Worm (Caenorhabditis elegans) whole organism, L4 larva: ENCODE data around the gene F54D5.15.

Experiments
- D1046.2 ChIP-seq: fragments of 200-800 bp; sonication (Bioruptor generic); IDR thresholded peaks from 2 replicates; pipeline ENCODE4 v1.3.6; 2022; ENCODE audit warnings: missing genetic modification characterization, missing compliant biosample characterization
- F44E2.7 ChIP-seq: fragments of 200-800 bp; sonication (Bioruptor generic); IDR thresholded peaks from 2 replicates; pipeline ENCODE4 v2.1.2; 2022; ENCODE audit warnings: missing genetic modification characterization, missing compliant biosample characterization
- Y48G9A.11 ChIP-seq: fragments of 200-800 bp; sonication (Bioruptor generic); IDR thresholded peaks from 2 replicates; pipeline ENCODE4 v1.3.6; 2022; ENCODE audit warnings: missing genetic modification reagents, missing genetic modification characterization, missing compliant biosample characterization
- Y75B8A.6 ChIP-seq: fragments of 200-800 bp; sonication (Bioruptor generic); IDR thresholded peaks from 2 replicates; pipeline ENCODE4 v1.3.6; 2022; ENCODE audit warnings: missing genetic modification reagents, missing genetic modification characterization, missing compliant biosample characterization
- aha-1 ChIP-seq: fragments of 150-350 bp; peaks from one replicate; lab custom pipeline; 2014; ENCODE audit warnings: missing biosample characterization, missing genetic modification characterization
- aly-2 ChIP-seq: sonication (generic microtip); optimal IDR thresholded peaks from 2 replicates; lab custom pipeline; 2018; ENCODE audit warnings: missing biosample characterization, missing genetic modification characterization
- attf-4 ChIP-seq: sonication (generic microtip); optimal IDR thresholded peaks from 3 replicates; lab custom pipeline; 2017; ENCODE audit warnings: missing biosample characterization, missing genetic modification characterization
- ceh-44 ChIP-seq: fragments of 200-800 bp; sonication (Bioruptor generic); IDR thresholded peaks from 2 replicates; pipeline ENCODE4 v1.3.6; 2022; ENCODE audit warnings: missing genetic modification reagents, missing genetic modification characterization, missing compliant biosample characterization
- daf-16 ChIP-seq, 3 experiments: sonication (generic microtip); optimal IDR thresholded peaks; 2 replicates each; lab custom pipeline; 2016 to 2017; ENCODE audit warnings: missing genetic modification characterization in 3 of 3, missing genetic modification reagents in 3 of 3, mild to moderate bottlenecking in 2 of 3, missing compliant biosample characterization in 2 of 3, missing biosample characterization in 1 of 3, moderate library complexity in 1 of 3
- daf-8 ChIP-seq: fragments of 200-800 bp; sonication (Bioruptor generic); IDR thresholded peaks from 2 replicates; pipeline ENCODE4 v1.3.6; 2022; ENCODE audit warnings: missing genetic modification characterization, missing compliant biosample characterization
- dmd-8 ChIP-seq: fragments of 200-800 bp; sonication (Bioruptor generic); IDR thresholded peaks from 2 replicates; pipeline ENCODE4 v1.3.6; 2022; ENCODE audit warnings: missing genetic modification characterization, missing compliant biosample characterization
- fos-1 ChIP-seq: fragments of 150-350 bp; optimal IDR thresholded peaks from 2 replicates; lab custom pipeline; 2014; ENCODE audit warnings: missing biosample characterization, missing genetic modification characterization
- gei-8 ChIP-seq: fragments of 200-800 bp; sonication (Bioruptor generic); optimal IDR thresholded peaks from 2 replicates; lab custom pipeline; 2018; ENCODE audit warnings: mild to moderate bottlenecking, missing genetic modification characterization, missing compliant biosample characterization
- hlh-30 ChIP-seq: sonication (generic microtip); optimal IDR thresholded peaks from 2 replicates; lab custom pipeline; 2017; ENCODE audit warnings: antibody characterized with exemption, mild to moderate bottlenecking, missing genetic modification characterization, missing compliant biosample characterization; ENCODE audit not compliant: insufficient read depth
- jun-1 ChIP-seq: fragments of 150-350 bp; optimal IDR thresholded peaks from 2 replicates; lab custom pipeline; 2014; ENCODE audit warnings: missing biosample characterization, missing genetic modification reagents, missing genetic modification characterization
- lin-1 ChIP-seq: fragments of 200-800 bp; sonication (Bioruptor generic); IDR thresholded peaks from 2 replicates; pipeline ENCODE4 v1.3.6; 2022; ENCODE audit warnings: missing genetic modification reagents, missing genetic modification characterization, missing compliant biosample characterization
- lin-38 ChIP-seq: fragments of 200-800 bp; sonication (Bioruptor generic); IDR thresholded peaks from 2 replicates; pipeline ENCODE4 v1.3.6; 2022; ENCODE audit warnings: missing genetic modification reagents, missing genetic modification characterization, missing compliant biosample characterization
- lir-3 ChIP-seq: sonication (generic microtip); optimal IDR thresholded peaks from 2 replicates; lab custom pipeline; 2016; ENCODE audit warnings: mild to moderate bottlenecking, missing genetic modification characterization, missing compliant biosample characterization
- lsy-2 ChIP-seq, 2 experiments: fragments of 150-350 bp in 1 of 2; sonication (generic microtip) in 1 of 2; optimal IDR thresholded peaks; 2 replicates each; lab custom pipeline; 2014 to 2017; ENCODE audit warnings: missing biosample characterization in 2 of 2, missing genetic modification characterization in 2 of 2
- mdl-1 ChIP-seq, 2 experiments: fragments of 150-350 bp in 1 of 2; sonication (generic microtip) in 1 of 2; optimal IDR thresholded peaks; 2 replicates each; lab custom pipeline; 2014 to 2017; ENCODE audit warnings: missing biosample characterization in 2 of 2, missing genetic modification characterization in 2 of 2
- mxl-2 ChIP-seq: fragments of 200-800 bp; sonication (Bioruptor generic); conservative IDR thresholded peaks from 2 replicates; pipeline ENCODE4 v1.3.6; 2022; ENCODE audit warnings: missing genetic modification reagents, missing genetic modification characterization, missing compliant biosample characterization
- mxl-3 ChIP-seq: fragments of 200-800 bp; sonication (Bioruptor generic); optimal IDR thresholded peaks from 2 replicates; lab custom pipeline; 2018; ENCODE audit warnings: mild to moderate bottlenecking, missing genetic modification characterization, missing compliant biosample characterization
- nhr-10 ChIP-seq: fragments of 150-350 bp; optimal IDR thresholded peaks from 2 replicates; lab custom pipeline; 2014; ENCODE audit warnings: missing biosample characterization, missing genetic modification characterization
- nhr-237 ChIP-seq: sonication (generic microtip); optimal IDR thresholded peaks from 2 replicates; lab custom pipeline; 2017; ENCODE audit warnings: missing biosample characterization, missing genetic modification characterization
- php-3 ChIP-seq: fragments of 200-800 bp; sonication (Bioruptor generic); IDR thresholded peaks from 2 replicates; pipeline ENCODE4 v1.3.6; 2022; ENCODE audit warnings: missing genetic modification reagents, missing genetic modification characterization, missing compliant biosample characterization
- set-16 ChIP-seq: fragments of 200-800 bp; sonication (Bioruptor generic); IDR thresholded peaks from 2 replicates; pipeline ENCODE4 v1.3.6; 2022; ENCODE audit warnings: missing genetic modification reagents, missing genetic modification characterization, missing compliant biosample characterization
- skn-1 ChIP-seq: fragments of 150-350 bp; optimal IDR thresholded peaks from 2 replicates; lab custom pipeline; 2014; ENCODE audit warnings: missing biosample characterization, missing genetic modification characterization
- snpc-4 ChIP-seq: fragments of 150-350 bp; optimal IDR thresholded peaks from 2 replicates; lab custom pipeline; 2014; ENCODE audit warnings: missing biosample characterization, missing genetic modification characterization
- spr-3 ChIP-seq: fragments of 200-800 bp; sonication (Bioruptor generic); optimal IDR thresholded peaks from 2 replicates; lab custom pipeline; 2018; ENCODE audit warnings: mild to moderate bottlenecking, missing genetic modification characterization, missing compliant biosample characterization
- unc-130 ChIP-seq: sonication (generic microtip); optimal IDR thresholded peaks from 2 replicates; lab custom pipeline; 2016; ENCODE audit warnings: missing genetic modification reagents, missing genetic modification characterization, missing compliant biosample characterization
- unc-62 ChIP-seq, 3 experiments: fragments of 150-350 bp in 1 of 3; sonication (generic microtip); optimal IDR thresholded peaks in 2 of 3; peaks in 1 of 3; 1 replicate in 1 of 3; 2 replicates in 2 of 3; lab custom pipeline; 2014 to 2017; ENCODE audit warnings: missing biosample characterization in 3 of 3, missing genetic modification characterization in 3 of 3, missing genetic modification reagents in 3 of 3, missing genotype in 1 of 3
- zag-1 ChIP-seq: fragments of 150-350 bp; optimal IDR thresholded peaks from 2 replicates; lab custom pipeline; 2014; ENCODE audit warnings: missing biosample characterization, missing genetic modification characterization
- zip-11 ChIP-seq: fragments of 200-800 bp; sonication (Bioruptor generic); IDR thresholded peaks from 2 replicates; pipeline ENCODE4 v1.3.6; 2022; ENCODE audit warnings: missing genetic modification characterization, missing compliant biosample characterization
- zip-2 ChIP-seq: fragments of 150-350 bp; optimal IDR thresholded peaks from 2 replicates; lab custom pipeline; 2014; ENCODE audit warnings: missing biosample characterization, missing genetic modification characterization
- ztf-7 ChIP-seq: fragments of 150-350 bp; optimal IDR thresholded peaks from 2 replicates; lab custom pipeline; 2014; ENCODE audit warnings: missing biosample characterization, missing genetic modification characterization

Gene F54D5.15

DNA sequence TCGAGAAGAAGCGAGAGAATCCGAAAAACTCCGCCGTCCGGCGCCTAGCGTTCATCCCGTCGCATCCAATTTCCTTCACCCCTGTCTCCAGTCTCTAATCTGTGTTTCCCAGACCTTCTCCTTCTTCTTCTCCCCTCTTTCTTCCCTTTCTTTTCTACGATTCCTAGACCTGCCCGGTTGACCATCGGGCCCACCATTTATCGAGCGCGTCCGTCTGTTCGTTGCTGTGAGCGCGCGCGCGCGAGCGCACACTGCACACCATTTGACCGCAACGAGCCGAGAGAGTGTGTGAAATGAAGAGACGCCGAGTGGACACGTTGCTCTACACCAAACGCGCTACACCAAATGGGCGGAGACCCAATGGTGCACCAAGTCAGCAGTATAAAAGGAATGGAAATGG lies 26.9 kb downstream of the F54D5.15 start:
- TF ChIP-seq aly-2 (tag; lab: Kevin White, UChicago) (no peak), set-16 (GFP tag; lab: Robert Waterston, UW) (peak; percentile 82), lin-38 (GFP tag; lab: Robert Waterston, UW) (peak; percentile 73), unc-62 (GFP tag; optimal IDR thresholded peaks at IDR 0.05 in 1 of 2; lab: Kevin White, UChicago) (no peak), unc-62 (tag; optimal IDR thresholded peaks at IDR 0.05; lab: Kevin White, UChicago) (no peak), mdl-1 (tag; optimal IDR thresholded peaks at IDR 0.05; lab: Kevin White, UChicago) (peak in 1 of 2 experiments; percentile 3), daf-16 (GFP tag; optimal IDR thresholded peaks at IDR 0.05; lab: Kevin White, UChicago) (no peak), daf-16 (tag; optimal IDR thresholded peaks at IDR 0.05; lab: Kevin White, UChicago) (no peak), fos-1 (no peak), D1046.2 (GFP tag; lab: Robert Waterston, UW) (0 out of 2 replicates have a peak, but pooled peaks have one; percentile 8), spr-3 (GFP tag; lab: Kevin White, UChicago) (peak; percentile 9), jun-1 (tag; lab: Kevin White, UChicago) (no peak), unc-130 (GFP tag; lab: Kevin White, UChicago) (peak; percentile 70), Y48G9A.11 (peak; percentile 64; the same call in 1 of the 2 replicates)

DNA sequence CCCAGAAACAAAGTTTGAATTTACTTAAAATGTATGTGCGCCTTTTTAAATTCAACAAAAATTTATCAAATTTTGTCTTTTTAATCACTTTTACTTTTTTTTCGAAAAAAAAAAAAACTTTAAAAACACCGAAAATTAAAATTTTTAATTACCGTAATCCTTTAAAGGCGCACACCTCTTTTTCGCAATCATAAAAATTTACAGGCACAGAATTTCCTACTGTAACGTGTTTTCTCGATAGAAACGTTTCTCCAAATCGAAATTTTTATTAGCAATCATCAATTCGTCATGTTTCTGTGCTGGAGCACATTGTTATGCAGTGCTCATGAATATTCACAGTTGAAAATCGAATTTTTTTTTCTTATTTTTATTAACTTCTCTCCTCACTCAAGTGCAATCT lies 27.5 kb downstream of the F54D5.15 start:
- peak; percentile 63 for TF ChIP-seq aha-1 (tag; lab: Kevin White, UChicago)
- no peak for TF ChIP-seq hlh-30 (tag; lab: Kevin White, UChicago)
- TF ChIP-seq F44E2.7 (GFP tag; lab: Robert Waterston, UW), result no peak
- TF ChIP-seq dmd-8 (GFP tag; lab: Robert Waterston, UW), result no peak
- TF ChIP-seq php-3 (GFP tag; lab: Robert Waterston, UW), result no peak

DNA sequence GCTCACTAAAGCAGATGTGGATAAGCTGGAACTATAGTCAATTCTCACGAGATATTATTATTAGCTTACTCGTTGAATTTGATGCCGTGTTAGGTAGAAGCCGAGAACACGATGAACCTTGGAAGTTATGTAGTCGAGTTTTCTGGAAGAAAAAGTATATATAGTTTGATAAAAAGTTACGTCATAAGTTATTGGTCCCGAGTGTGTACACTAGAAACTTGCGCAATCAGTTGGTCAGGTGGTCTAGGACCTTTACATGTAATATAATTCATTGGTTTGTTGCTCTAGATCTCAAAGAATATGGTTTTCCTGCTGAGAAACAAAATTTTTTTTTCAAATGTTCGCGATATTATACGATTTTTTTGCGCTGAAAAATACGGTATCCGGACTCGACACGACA lies 28.1 kb downstream of the F54D5.15 start:
- TF ChIP-seq mxl-3 (GFP tag; lab: Kevin White, UChicago) (no peak), daf-16 (GFP tag; optimal IDR thresholded peaks at IDR 0.05; lab: Kevin White, UChicago) (no peak), daf-16 (tag; optimal IDR thresholded peaks at IDR 0.05; lab: Kevin White, UChicago) (no peak), set-16 (GFP tag; lab: Robert Waterston, UW) (no peak), daf-8 (no peak), lin-38 (GFP tag; lab: Robert Waterston, UW) (no peak), mxl-2 (no peak), lir-3 (no peak), nhr-237 (tag; lab: Kevin White, UChicago) (no peak), Y48G9A.11 (no peak), ceh-44 (GFP tag; lab: Robert Waterston, UW) (no peak), snpc-4 (no peak), nhr-10 (tag; lab: Kevin White, UChicago) (no peak), gei-8 (GFP tag; lab: Kevin White, UChicago) (no peak), lsy-2 (tag; optimal IDR thresholded peaks at IDR 0.05; lab: Kevin White, UChicago) (no peak), skn-1 (no peak), lin-1 (GFP tag; lab: Robert Waterston, UW) (no peak), ztf-7 (tag; lab: Kevin White, UChicago) (no peak), zip-11 (GFP tag; lab: Robert Waterston, UW) (no peak), zip-2 (tag; lab: Kevin White, UChicago) (no peak), attf-4 (no peak)

DNA sequence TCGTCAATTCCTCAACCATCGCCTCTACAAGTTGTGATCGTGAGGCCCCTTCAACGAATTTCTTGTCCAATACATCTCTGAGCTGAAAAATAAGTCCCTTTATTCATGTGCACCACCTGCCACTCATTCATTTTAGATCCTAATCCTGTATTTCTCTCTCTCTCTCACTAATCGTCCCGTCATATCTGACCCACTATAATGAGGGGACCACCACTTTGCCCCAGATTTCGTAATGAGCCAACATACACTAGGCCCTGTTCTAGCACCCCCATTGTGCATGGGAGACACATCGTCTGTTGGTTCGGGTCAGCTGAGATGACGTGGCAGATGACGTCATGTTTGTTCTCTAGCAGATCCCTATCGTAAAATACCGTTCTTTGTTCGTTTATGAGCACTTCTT lies 28.6 kb downstream of the F54D5.15 start:
- TF ChIP-seq unc-62 (GFP tag; optimal IDR thresholded peaks at IDR 0.05 in 1 of 2; lab: Kevin White, UChicago), result peak in 1 of 2 experiments; percentile 26
- no peak for TF ChIP-seq unc-62 (tag; optimal IDR thresholded peaks at IDR 0.05; lab: Kevin White, UChicago)
- no peak for TF ChIP-seq zag-1 (tag; lab: Kevin White, UChicago)
- TF ChIP-seq aha-1 (tag; lab: Kevin White, UChicago), result peak; percentile 58
- no peak for TF ChIP-seq Y75B8A.6 (GFP tag; lab: Robert Waterston, UW)
